Worm (Caenorhabditis elegans): Measurements from ENCODE around the gene srj-5.

DNA sequence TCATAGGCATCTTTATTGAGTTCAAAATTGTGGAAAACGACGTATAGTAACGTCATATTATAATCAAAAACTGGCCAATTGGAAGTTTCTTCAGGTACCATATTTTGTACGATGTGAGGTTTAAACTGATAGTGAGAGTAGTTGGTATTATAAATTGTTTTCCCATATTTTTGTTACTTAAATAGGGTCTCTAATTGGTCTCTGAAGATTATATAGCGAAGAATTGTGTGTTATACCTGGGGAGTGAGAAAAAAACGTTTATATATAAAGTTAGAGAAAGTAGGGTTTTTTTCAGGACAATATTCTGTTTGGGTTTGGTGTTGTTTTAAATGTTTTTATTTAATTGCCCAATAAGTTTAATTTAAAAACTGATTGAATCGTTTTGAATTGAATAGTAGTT lies 27.9 kb downstream of the srj-5 start, which contains the start of gene srt-17:
- TF ChIP-seq ceh-82 (tag; optimal IDR thresholded peaks at IDR 0.05) (no peak), ztf-11 (tag; optimal IDR thresholded peaks at IDR 0.05) (no peak), snpc-4 (tag; optimal IDR thresholded peaks at IDR 0.05) (no peak), zag-1 (tag; optimal IDR thresholded peaks at IDR 0.05) (no peak), nhr-11 (tag; optimal IDR thresholded peaks at IDR 0.05) (no peak), dmd-4 (tag; optimal IDR thresholded peaks at IDR 0.05) (no peak), lin-13 (GFP tag; optimal IDR thresholded peaks at IDR 0.05) (no peak), egl-27 (tag; optimal IDR thresholded peaks at IDR 0.05) (no peak), lin-39 (tag; optimal IDR thresholded peaks at IDR 0.05) (no peak), fos-1 (tag; optimal IDR thresholded peaks at IDR 0.05) (no peak)
